Fruit fly (Drosophila melanogaster) whole organism, pupa: ENCODE data around the gene CG31793.

Experiments
- CG10348 ChIP-seq: fragments of 200-800 bp; sonication (Bioruptor generic); IDR thresholded peaks from 2 replicates; pipeline ENCODE4 v1.3.6; 2022; ENCODE audit warnings: missing biosample characterization, missing genetic modification characterization
- CG14655 ChIP-seq: fragments of 200-800 bp; sonication (Bioruptor generic); optimal IDR thresholded peaks from 3 replicates; lab custom pipeline; 2017; ENCODE audit warnings: mild to moderate bottlenecking, missing biosample characterization, missing genetic modification reagents, missing genetic modification characterization
- CG32121 ChIP-seq: fragments of 200-800 bp; sonication (Bioruptor generic); IDR thresholded peaks from 2 replicates; pipeline ENCODE4 v1.3.6; 2022; ENCODE audit warnings: missing biosample characterization, missing genetic modification characterization
- CG34367 ChIP-seq: fragments of 200-800 bp; sonication (Bioruptor generic); optimal IDR thresholded peaks from 2 replicates; lab custom pipeline; 2018; ENCODE audit warnings: missing biosample characterization, mild to moderate bottlenecking, missing genetic modification characterization
- CG4496 ChIP-seq: fragments of 200-800 bp; sonication (Bioruptor generic); IDR thresholded peaks from 3 replicates; pipeline ENCODE4 v1.3.6; 2022; ENCODE audit warnings: missing biosample characterization, missing genetic modification characterization
- CG8301 ChIP-seq: fragments of 200-800 bp; sonication (Bioruptor generic); optimal IDR thresholded peaks from 2 replicates; lab custom pipeline; 2018; ENCODE audit warnings: missing biosample characterization, mild to moderate bottlenecking, missing genetic modification characterization
- D1 ChIP-seq: fragments of 200-800 bp; sonication (Bioruptor generic); optimal IDR thresholded peaks from 2 replicates; lab custom pipeline; 2018; ENCODE audit warnings: missing biosample characterization, mild to moderate bottlenecking, missing genetic modification characterization, moderate library complexity
- EcR ChIP-seq: fragments of 200-800 bp; sonication (Bioruptor generic); optimal IDR thresholded peaks from 3 replicates; lab custom pipeline; 2019; ENCODE audit warnings: missing biosample characterization, missing genetic modification characterization, mild to moderate bottlenecking, moderate library complexity, missing genetic modification reagents
- Ets98B ChIP-seq: fragments of 200-800 bp; sonication (Bioruptor generic); IDR thresholded peaks from 2 replicates; pipeline ENCODE4 v1.3.6; 2022; ENCODE audit warnings: missing biosample characterization, missing genetic modification characterization
- gl ChIP-seq: fragments of 200-800 bp; sonication (Bioruptor generic); optimal IDR thresholded peaks from 2 replicates; lab custom pipeline; 2018; ENCODE audit warnings: missing biosample characterization, mild to moderate bottlenecking, missing genetic modification characterization

DNA sequence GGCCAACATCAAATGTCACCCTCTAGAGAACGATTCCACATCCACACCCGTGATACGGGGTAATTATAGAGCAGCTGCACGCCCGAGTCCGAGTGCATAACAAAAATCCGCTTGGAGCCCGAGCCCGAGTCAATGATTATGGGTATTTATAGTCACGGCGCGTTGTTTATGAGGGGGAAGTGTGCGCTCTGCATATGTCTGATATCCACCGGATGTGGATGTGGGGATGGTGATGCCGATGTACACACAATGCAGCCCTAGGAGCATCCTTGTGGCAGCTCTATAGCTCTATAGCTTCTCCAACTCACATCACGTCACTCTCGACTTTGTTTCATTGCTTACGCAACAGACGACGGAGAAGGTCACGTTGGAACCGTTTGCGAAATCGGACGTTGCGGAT lies 34.3 kb downstream of the CG31793 start:
- no peak for TF ChIP-seq gl
- TF ChIP-seq CG32121 = no peak
- TF ChIP-seq EcR (GFP tag; lab: Kevin White, UChicago) = no peak
- TF ChIP-seq CG10348 (GFP tag; lab: Robert Waterston, UW) = no peak
- TF ChIP-seq Ets98B (GFP tag; lab: Robert Waterston, UW) = no peak
- no peak for TF ChIP-seq D1
- TF ChIP-seq CG14655 (GFP tag; lab: Kevin White, UChicago) = no peak
- no peak for TF ChIP-seq CG34367 (tag; lab: Kevin White, UChicago)
- TF ChIP-seq CG8301 = no peak
- peak; percentile 26; the same call in 1 of the 3 replicates for TF ChIP-seq CG4496 (GFP tag; lab: Robert Waterston, UW)
